Worm (Caenorhabditis elegans) whole organism, L1 larva: ENCODE results near the gene lin-13.
A peak's percentile ranks its signal among the peaks of the same experiment; 100 is the strongest.

Experiments
- aha-1 ChIP-seq: fragments of 150-350 bp; optimal IDR thresholded peaks from 2 replicates; lab custom pipeline; 2014; ENCODE audit warnings: missing biosample characterization, missing genetic modification characterization
- efl-3 ChIP-seq: fragments of 200-800 bp; sonication (Bioruptor generic); optimal IDR thresholded peaks from 2 replicates; lab custom pipeline; 2018; ENCODE audit warnings: mild to moderate bottlenecking, missing genetic modification characterization, missing compliant biosample characterization
- ets-5 ChIP-seq: fragments of 200-800 bp; sonication (Bioruptor generic); IDR thresholded peaks from 2 replicates; pipeline ENCODE4 v1.3.6; 2022; ENCODE audit warnings: missing genetic modification characterization, missing compliant biosample characterization
- lin-15B ChIP-seq: fragments of 150-350 bp; sonication (generic microtip); optimal IDR thresholded peaks from 3 replicates; lab custom pipeline; 2014; ENCODE audit warnings: missing biosample characterization, missing genetic modification characterization
- nhr-237 ChIP-seq: fragments of 150-350 bp; optimal IDR thresholded peaks from 2 replicates; lab custom pipeline; 2014; ENCODE audit warnings: missing biosample characterization, missing genetic modification characterization
- skn-1 ChIP-seq: fragments of 150-350 bp; optimal IDR thresholded peaks from 2 replicates; lab custom pipeline; 2014; ENCODE audit warnings: missing biosample characterization, missing genetic modification characterization

ce11 chrIII:7710943-7711342, 1.7 kb upstream of the lin-13 start:
- TF ChIP-seq nhr-237 (tag; lab: Kevin White, UChicago): no peak
- no peak for TF ChIP-seq efl-3
- TF ChIP-seq skn-1: no peak
- TF ChIP-seq aha-1 (tag; lab: Kevin White, UChicago): no peak
- no peak for TF ChIP-seq ets-5
- peak; percentile 35 for TF ChIP-seq lin-15B (tag; lab: Kevin White, UChicago)
